Worm (Caenorhabditis elegans) whole organism, L1 larva: Measurements from ENCODE around the gene W01F3.2.

ENCODE experiments used
- C16A3.4 ChIP-seq: fragments of 150-350 bp; optimal IDR thresholded peaks from 2 replicates; lab custom pipeline; 2014; ENCODE audit warnings: missing biosample characterization, missing genetic modification characterization
- F16B12.6 ChIP-seq: fragments of 150-350 bp; optimal IDR thresholded peaks from 2 replicates; lab custom pipeline; 2014; ENCODE audit warnings: missing biosample characterization, missing genetic modification characterization
- Y116A8C.19 ChIP-seq: sonication (generic microtip); optimal IDR thresholded peaks from 2 replicates; lab custom pipeline; 2016; ENCODE audit warnings: missing compliant biosample characterization, missing genetic modification characterization, borderline replicate concordance
- aha-1 ChIP-seq: fragments of 150-350 bp; optimal IDR thresholded peaks from 2 replicates; lab custom pipeline; 2014; ENCODE audit warnings: missing biosample characterization, missing genetic modification characterization
- aly-2 ChIP-seq: fragments of 150-350 bp; optimal IDR thresholded peaks from 2 replicates; lab custom pipeline; 2014; ENCODE audit warnings: missing biosample characterization, missing genetic modification characterization
- ama-1 ChIP-seq: fragments of 150-350 bp; optimal IDR thresholded peaks from 2 replicates; lab custom pipeline; 2014
- blmp-1 ChIP-seq: fragments of 150-350 bp; optimal IDR thresholded peaks from 2 replicates; lab custom pipeline; 2014; ENCODE audit warnings: missing biosample characterization, missing genetic modification characterization
- ceh-63 ChIP-seq: fragments of 200-800 bp; sonication (Bioruptor generic); optimal IDR thresholded peaks from 2 replicates; lab custom pipeline; 2018; ENCODE audit warnings: mild to moderate bottlenecking, missing genetic modification characterization, missing compliant biosample characterization
- ceh-82 ChIP-seq, 3 experiments: fragments of 150-350 bp in 1 of 3; sonication (generic microtip) in 2 of 3; optimal IDR thresholded peaks; 2 replicates each; lab custom pipeline; 2014 to 2017; ENCODE audit warnings: missing biosample characterization in 3 of 3, missing genetic modification characterization in 3 of 3
- ceh-88 ChIP-seq: fragments of 200-800 bp; sonication (Bioruptor generic); IDR thresholded peaks from 2 replicates; pipeline ENCODE4 v1.3.6; 2022; ENCODE audit warnings: missing genetic modification characterization, missing compliant biosample characterization
- ces-1 ChIP-seq: fragments of 150-350 bp; optimal IDR thresholded peaks from 2 replicates; lab custom pipeline; 2014; ENCODE audit warnings: missing biosample characterization, missing genetic modification reagents, missing genetic modification characterization
- dpl-1 ChIP-seq, 3 experiments: fragments of 150-350 bp in 2 of 3; sonication (generic microtip) in 1 of 3; optimal IDR thresholded peaks; 2 replicates each; lab custom pipeline; 2014 to 2017; ENCODE audit warnings: missing biosample characterization in 3 of 3, missing genetic modification characterization in 3 of 3, missing genetic modification reagents in 3 of 3
- dsc-1 ChIP-seq: sonication (generic microtip); optimal IDR thresholded peaks from 2 replicates; lab custom pipeline; 2016; ENCODE audit warnings: mild to moderate bottlenecking, missing genetic modification characterization, missing compliant biosample characterization
- efl-1 ChIP-seq, 4 experiments: fragments of 150-350 bp; optimal IDR thresholded peaks in 3 of 4; peaks in 1 of 4; 1 replicate in 1 of 4; 2 replicates in 3 of 4; lab custom pipeline; 2014; ENCODE audit warnings: missing biosample characterization in 2 of 4, missing genetic modification characterization in 2 of 4, missing genetic modification reagents in 2 of 4
- efl-3 ChIP-seq: fragments of 200-800 bp; sonication (Bioruptor generic); optimal IDR thresholded peaks from 2 replicates; lab custom pipeline; 2018; ENCODE audit warnings: mild to moderate bottlenecking, missing genetic modification characterization, missing compliant biosample characterization
- egl-13 ChIP-seq: sonication (generic microtip); optimal IDR thresholded peaks from 2 replicates; lab custom pipeline; 2016; ENCODE audit warnings: missing genotype, missing genetic modification reagents, missing genetic modification characterization, missing compliant biosample characterization
- fkh-4 ChIP-seq: sonication (generic microtip); optimal IDR thresholded peaks from 2 replicates; lab custom pipeline; 2016; ENCODE audit warnings: missing compliant biosample characterization, missing genetic modification characterization, borderline replicate concordance
- fkh-8 ChIP-seq: sonication (generic microtip); optimal IDR thresholded peaks from 2 replicates; lab custom pipeline; 2016; ENCODE audit warnings: mild to moderate bottlenecking, missing genetic modification characterization, missing compliant biosample characterization
- grh-1 ChIP-seq: fragments of 200-800 bp; sonication (Bioruptor generic); IDR thresholded peaks from 2 replicates; pipeline ENCODE4 v1.3.6; 2022; ENCODE audit warnings: missing genetic modification reagents, missing genetic modification characterization, missing compliant biosample characterization
- hlh-17 ChIP-seq: fragments of 200-800 bp; sonication (Bioruptor generic); optimal IDR thresholded peaks from 2 replicates; lab custom pipeline; 2018; ENCODE audit warnings: missing genetic modification characterization, mild to moderate bottlenecking, missing compliant biosample characterization, moderate library complexity, borderline replicate concordance
- hpl-2 ChIP-seq: fragments of 150-350 bp; optimal IDR thresholded peaks from 2 replicates; lab custom pipeline; 2014; ENCODE audit warnings: missing biosample characterization, missing genetic modification reagents, missing genetic modification characterization
- jun-1 ChIP-seq: fragments of 150-350 bp; optimal IDR thresholded peaks from 2 replicates; lab custom pipeline; 2014; ENCODE audit warnings: missing biosample characterization, missing genetic modification reagents, missing genetic modification characterization
- lin-13 ChIP-seq: fragments of 150-350 bp; optimal IDR thresholded peaks from 2 replicates; lab custom pipeline; 2014; ENCODE audit warnings: missing biosample characterization, missing genetic modification reagents, missing genetic modification characterization
- lin-14 ChIP-seq: fragments of 200-800 bp; sonication (Bioruptor generic); optimal IDR thresholded peaks from 2 replicates; lab custom pipeline; 2018; ENCODE audit warnings: mild to moderate bottlenecking, missing genetic modification characterization, moderate library complexity, missing compliant biosample characterization
- lin-15B ChIP-seq: fragments of 150-350 bp; sonication (generic microtip); optimal IDR thresholded peaks from 3 replicates; lab custom pipeline; 2014; ENCODE audit warnings: missing biosample characterization, missing genetic modification characterization
- lin-39 ChIP-seq: fragments of 150-350 bp; optimal IDR thresholded peaks from 2 replicates; lab custom pipeline; 2014; ENCODE audit warnings: missing biosample characterization, missing genetic modification reagents, missing genetic modification characterization
- lir-3 ChIP-seq: sonication (generic microtip); optimal IDR thresholded peaks from 2 replicates; lab custom pipeline; 2016; ENCODE audit warnings: mild to moderate bottlenecking, missing genetic modification characterization, moderate library complexity, missing compliant biosample characterization; ENCODE audit not compliant: poor library complexity
- lsy-2 ChIP-seq, 2 experiments: fragments of 150-350 bp; optimal IDR thresholded peaks; 2 replicates each; lab custom pipeline; 2014; ENCODE audit warnings: missing biosample characterization in 2 of 2, missing genetic modification characterization in 2 of 2
- mab-9 ChIP-seq: fragments of 200-800 bp; sonication (Bioruptor generic); IDR thresholded peaks from 2 replicates; pipeline ENCODE4 v1.3.6; 2022; ENCODE audit warnings: missing genetic modification reagents, missing genetic modification characterization, missing compliant biosample characterization
- mep-1 ChIP-seq: fragments of 150-350 bp; optimal IDR thresholded peaks from 2 replicates; lab custom pipeline; 2014; ENCODE audit warnings: missing biosample characterization, missing genetic modification characterization
- nhr-237 ChIP-seq: fragments of 150-350 bp; optimal IDR thresholded peaks from 2 replicates; lab custom pipeline; 2014; ENCODE audit warnings: missing biosample characterization, missing genetic modification characterization
- nhr-28 ChIP-seq: fragments of 150-350 bp; optimal IDR thresholded peaks from 2 replicates; lab custom pipeline; 2014; ENCODE audit warnings: missing biosample characterization, missing genetic modification characterization
- nhr-71 ChIP-seq: sonication (generic microtip); optimal IDR thresholded peaks from 2 replicates; lab custom pipeline; 2016; ENCODE audit warnings: mild to moderate bottlenecking, missing genetic modification characterization, moderate library complexity, missing compliant biosample characterization
- nhr-77 ChIP-seq: fragments of 150-350 bp; optimal IDR thresholded peaks from 2 replicates; lab custom pipeline; 2014; ENCODE audit warnings: missing biosample characterization, missing genetic modification characterization
- nhr-84 ChIP-seq: sonication (generic microtip); optimal IDR thresholded peaks from 2 replicates; lab custom pipeline; 2017; ENCODE audit warnings: missing biosample characterization, missing genetic modification characterization
- nhr-85 ChIP-seq: sonication (generic microtip); peaks from one replicate; lab custom pipeline; 2016; ENCODE audit warnings: missing genetic modification characterization, inconsistent platforms, missing compliant biosample characterization
- pag-3 ChIP-seq: sonication (generic microtip); optimal IDR thresholded peaks from 2 replicates; lab custom pipeline; 2017; ENCODE audit warnings: missing genetic modification characterization, mild to moderate bottlenecking, missing compliant biosample characterization, antibody characterized with exemption, borderline replicate concordance; ENCODE audit not compliant: insufficient read depth
- rnt-1 ChIP-seq: sonication (generic microtip); optimal IDR thresholded peaks from 2 replicates; lab custom pipeline; 2016; ENCODE audit warnings: mild to moderate bottlenecking, missing genetic modification characterization, moderate library complexity, missing compliant biosample characterization
- skn-1 ChIP-seq: fragments of 150-350 bp; optimal IDR thresholded peaks from 2 replicates; lab custom pipeline; 2014; ENCODE audit warnings: missing biosample characterization, missing genetic modification characterization
- snpc-4 ChIP-seq: fragments of 150-350 bp; optimal IDR thresholded peaks from 2 replicates; lab custom pipeline; 2014; ENCODE audit warnings: missing biosample characterization, missing genetic modification characterization
- tbx-2 ChIP-seq: sonication (generic microtip); optimal IDR thresholded peaks from 2 replicates; lab custom pipeline; 2016; ENCODE audit warnings: missing genetic modification characterization, missing compliant biosample characterization
- unc-62 ChIP-seq: fragments of 150-350 bp; optimal IDR thresholded peaks from 2 replicates; lab custom pipeline; 2014; ENCODE audit warnings: missing biosample characterization, missing genetic modification reagents, missing genetic modification characterization
- unc-86 ChIP-seq: sonication (generic microtip); optimal IDR thresholded peaks from 2 replicates; lab custom pipeline; 2016; ENCODE audit warnings: missing genetic modification characterization, missing compliant biosample characterization
- unc-98 ChIP-seq: fragments of 200-800 bp; sonication (Bioruptor generic); IDR thresholded peaks from 2 replicates; pipeline ENCODE4 v1.3.6; 2022; ENCODE audit warnings: missing genetic modification characterization, missing compliant biosample characterization
- vab-15 ChIP-seq: sonication (generic microtip); optimal IDR thresholded peaks from 2 replicates; lab custom pipeline; 2017; ENCODE audit warnings: missing genotype, mild to moderate bottlenecking, missing genetic modification characterization, missing compliant biosample characterization
- zag-1 ChIP-seq: fragments of 150-350 bp; optimal IDR thresholded peaks from 2 replicates; lab custom pipeline; 2014; ENCODE audit warnings: missing biosample characterization, missing genetic modification characterization
- zip-4 ChIP-seq: fragments of 200-800 bp; sonication (Bioruptor generic); optimal IDR thresholded peaks from 2 replicates; lab custom pipeline; 2018; ENCODE audit warnings: mild to moderate bottlenecking, missing genetic modification characterization, moderate library complexity, missing compliant biosample characterization

W01F3.2 gene

DNA sequence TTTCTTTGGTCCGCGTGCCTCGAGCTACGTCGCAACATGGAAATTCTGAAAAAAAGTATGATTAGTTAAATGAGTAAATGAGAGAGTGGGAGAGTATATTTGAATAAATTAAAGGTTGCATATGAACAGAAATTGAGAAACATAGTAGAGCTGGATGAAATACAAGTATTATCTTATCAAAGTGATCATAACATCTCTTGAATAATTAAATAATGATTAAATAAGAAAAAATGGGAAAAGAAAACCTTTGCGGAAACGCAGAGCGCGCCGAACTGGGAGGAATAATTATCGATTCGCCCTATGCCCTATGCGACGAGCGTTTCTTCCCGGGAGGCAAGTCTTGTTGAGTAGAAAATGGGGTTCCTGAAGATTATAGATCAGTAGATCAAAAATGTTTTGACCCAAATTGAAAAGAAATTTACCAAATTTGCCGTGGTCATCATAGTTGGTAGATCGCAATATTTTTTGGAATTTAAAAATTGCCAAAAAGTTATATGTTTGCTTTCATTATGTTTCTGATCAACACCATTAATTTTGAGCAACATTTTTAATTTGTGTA, 29.4 kb downstream of the W01F3.2 start, which contains the start of gene F53F8.3:
Gene F53F8.3 (minus strand): TSS at position 51 of the 559 bp plus-strand sequence.
- TF ChIP-seq nhr-84 (tag; lab: Kevin White, UChicago) (no peak), aha-1 (tag; lab: Kevin White, UChicago) (no peak), unc-86 (no peak), tbx-2 (tag; lab: Kevin White, UChicago) (no peak), nhr-237 (tag; lab: Kevin White, UChicago) (no peak), lin-39 (no peak), ama-1 (lab: Kevin White, UChicago) (no peak), grh-1 (GFP tag; lab: Robert Waterston, UW) (no peak), F16B12.6 (tag; lab: Kevin White, UChicago) (no peak), skn-1 (tag; lab: Kevin White, UChicago) (no peak), C16A3.4 (tag; lab: Kevin White, UChicago) (no peak), dsc-1 (tag; lab: Kevin White, UChicago) (no peak), ceh-88 (no peak), dpl-1 (GFP tag; optimal IDR thresholded peaks at IDR 0.05; lab: Kevin White, UChicago) (no peak), rnt-1 (tag; lab: Kevin White, UChicago) (no peak), nhr-71 (tag; lab: Kevin White, UChicago) (no peak), mab-9 (GFP tag; lab: Robert Waterston, UW) (no peak), nhr-77 (tag; lab: Kevin White, UChicago) (no peak)

DNA sequence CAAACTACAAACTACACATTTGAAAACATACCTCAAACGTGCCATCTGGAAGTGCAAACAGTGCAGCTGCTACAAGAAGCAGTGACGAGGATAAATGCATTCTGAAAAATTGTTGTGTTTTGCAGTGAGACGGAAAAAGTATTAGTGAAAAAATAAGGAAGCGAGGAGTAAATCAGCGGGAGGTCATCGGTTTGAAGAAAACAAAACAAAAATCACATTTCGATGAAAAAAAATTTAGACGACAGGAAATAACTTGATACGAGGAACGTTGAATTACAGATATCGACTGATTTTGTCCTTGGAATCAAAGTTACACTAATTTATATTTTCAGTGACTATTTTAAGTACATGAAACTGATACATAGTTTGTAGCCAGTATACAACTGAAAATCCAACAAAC, 31.5 kb downstream of the W01F3.2 start, which contains the start of gene F53F8.4:
Gene F53F8.4 (minus strand): TSS at position 101 of the 400 bp plus-strand sequence.
- TF ChIP-seq nhr-85 (tag; lab: Kevin White, UChicago) (peak; percentile 65), hlh-17 (GFP tag; lab: Kevin White, UChicago) (no peak), ceh-63 (no peak), jun-1 (tag; lab: Kevin White, UChicago) (no peak)

DNA sequence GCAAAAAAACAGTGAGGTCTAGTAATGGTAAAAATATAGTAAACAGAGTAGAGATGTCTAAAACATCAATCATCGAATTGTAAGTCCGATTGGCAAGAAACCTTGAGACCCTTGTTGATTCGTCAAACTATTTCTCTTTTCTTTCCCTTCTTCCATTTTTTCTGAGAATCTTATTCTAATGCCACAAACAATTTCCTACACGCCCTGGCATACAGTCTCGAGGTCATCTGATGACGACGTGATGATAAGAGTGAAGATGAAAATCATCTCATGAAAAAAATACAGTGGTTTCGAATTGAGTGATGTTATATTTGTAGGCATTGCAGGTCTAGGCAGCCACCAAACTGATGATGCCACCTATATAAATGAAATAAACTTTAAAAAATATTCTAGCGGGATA, 32.8 kb downstream of the W01F3.2 start:
- TF ChIP-seq rnt-1 (tag; lab: Kevin White, UChicago) (no peak), ceh-82 (tag; optimal IDR thresholded peaks at IDR 0.05; lab: Kevin White, UChicago) (no peak), unc-62 (GFP tag; lab: Kevin White, UChicago) (no peak), lsy-2 (tag; optimal IDR thresholded peaks at IDR 0.05; lab: Kevin White, UChicago) (no peak), Y116A8C.19 (tag; lab: Kevin White, UChicago) (no peak), efl-1 (optimal IDR thresholded peaks at IDR 0.05; lab: Kevin White, UChicago) (no peak), efl-1 (GFP tag; optimal IDR thresholded peaks at IDR 0.05 in 1 of 2; lab: Kevin White, UChicago) (no peak), dpl-1 (GFP tag; optimal IDR thresholded peaks at IDR 0.05; lab: Kevin White, UChicago) (peak in 1 of 3 experiments; percentile 17), blmp-1 (tag; lab: Kevin White, UChicago) (peak; percentile 57), efl-3 (GFP tag; lab: Kevin White, UChicago) (no peak), fkh-4 (tag; lab: Kevin White, UChicago) (no peak), mab-9 (GFP tag; lab: Robert Waterston, UW) (no peak), nhr-28 (tag; lab: Kevin White, UChicago) (no peak), hlh-17 (GFP tag; lab: Kevin White, UChicago) (no peak), pag-3 (tag; lab: Kevin White, UChicago) (peak; percentile 91), nhr-77 (tag; lab: Kevin White, UChicago) (no peak), snpc-4 (tag; lab: Kevin White, UChicago) (no peak), egl-13 (tag; lab: Kevin White, UChicago) (no peak), aly-2 (tag; lab: Kevin White, UChicago) (no peak), ces-1 (GFP tag; lab: Kevin White, UChicago) (no peak), nhr-237 (tag; lab: Kevin White, UChicago) (no peak), mep-1 (tag; lab: Kevin White, UChicago) (no peak), C16A3.4 (tag; lab: Kevin White, UChicago) (no peak), lir-3 (no peak), unc-98 (GFP tag; lab: Robert Waterston, UW) (no peak), grh-1 (GFP tag; lab: Robert Waterston, UW) (no peak), ama-1 (lab: Kevin White, UChicago) (no peak), nhr-84 (tag; lab: Kevin White, UChicago) (no peak), hpl-2 (GFP tag; lab: Kevin White, UChicago) (no peak), zip-4 (GFP tag; lab: Kevin White, UChicago) (no peak), lin-14 (peak; percentile 69), fkh-8 (tag; lab: Kevin White, UChicago) (no peak), lin-13 (GFP tag; lab: Kevin White, UChicago) (peak; percentile 23), lin-15B (tag; lab: Kevin White, UChicago) (no peak), vab-15 (tag; lab: Kevin White, UChicago) (no peak), zag-1 (no peak)
